Fruit fly (Drosophila melanogaster): ENCODE data around the gene RPA2.

RPA2 gene

dm6 chr2L:20883624-20884220, 42.2 kb downstream of the RPA2 start (continued):
- TF ChIP-seq grau (tag; optimal IDR thresholded peaks at IDR 0.05) = no peak
- no peak for TF ChIP-seq CG15073 (GFP tag; optimal IDR thresholded peaks at IDR 0.05)
- TF ChIP-seq CG9437 (GFP tag; optimal IDR thresholded peaks at IDR 0.05) = no peak
- TF ChIP-seq prd (optimal IDR thresholded peaks at IDR 0.05) = no peak
- no peak for TF ChIP-seq prd (GFP tag; IDR thresholded peaks at IDR 0.05)
- TF ChIP-seq otp (GFP tag; IDR thresholded peaks at IDR 0.05) = no peak
- no peak for TF ChIP-seq MESR4 (GFP tag; optimal IDR thresholded peaks at IDR 0.05)
- no peak for TF ChIP-seq inv (GFP tag; IDR thresholded peaks at IDR 0.05; ENCODE audit: partially characterized antibody)
- no peak for TF ChIP-seq CG32772 (GFP tag; IDR thresholded peaks at IDR 0.05)
- no peak for TF ChIP-seq Usf (GFP tag; optimal IDR thresholded peaks at IDR 0.05)
- no peak for TF ChIP-seq CG10147 (GFP tag; optimal IDR thresholded peaks at IDR 0.05)
- TF ChIP-seq lola (GFP tag; optimal IDR thresholded peaks at IDR 0.05) = no peak
- no peak for TF ChIP-seq CG9932 (GFP tag; IDR thresholded peaks at IDR 0.05)
- TF ChIP-seq NC2α (GFP tag; optimal IDR thresholded peaks at IDR 0.05) = no peak
- no peak for TF ChIP-seq CG8765 (GFP tag; IDR thresholded peaks at IDR 0.05)
- TF ChIP-seq wdn (GFP tag; IDR thresholded peaks at IDR 0.05) = 0 out of 2 replicates have a peak, but pooled peaks have one; percentile 7
- no peak for TF ChIP-seq CG8281 (tag; optimal IDR thresholded peaks at IDR 0.05)
- peak; percentile 0 for TF ChIP-seq CG15269 (tag; optimal IDR thresholded peaks at IDR 0.05)
- no peak for TF ChIP-seq gce (GFP tag; IDR thresholded peaks at IDR 0.05)
- no peak for TF ChIP-seq CG13424 (tag; optimal IDR thresholded peaks at IDR 0.05)
- TF ChIP-seq CG18599 (GFP tag; optimal IDR thresholded peaks at IDR 0.05) = peak; percentile 27
- no peak for TF ChIP-seq Hr51 (GFP tag; optimal IDR thresholded peaks at IDR 0.05)
- no peak for TF ChIP-seq CG3995 (GFP tag; optimal IDR thresholded peaks at IDR 0.05)
- TF ChIP-seq Doc2 (GFP tag; IDR thresholded peaks at IDR 0.05) = no peak
- TF ChIP-seq trem (tag; optimal IDR thresholded peaks at IDR 0.05) = no peak
- TF ChIP-seq CG4360 (GFP tag; IDR thresholded peaks at IDR 0.05) = peak; percentile 15; the same call in 1 of the 2 replicates
- TF ChIP-seq cad (GFP tag; optimal IDR thresholded peaks at IDR 0.05) = no peak
- no peak for TF ChIP-seq CG10267 (tag; optimal IDR thresholded peaks at IDR 0.05)
- TF ChIP-seq phol (tag; optimal IDR thresholded peaks at IDR 0.05) = no peak
- no peak for TF ChIP-seq CG18764 (GFP tag; optimal IDR thresholded peaks at IDR 0.05)
- no peak for TF ChIP-seq Lhr (GFP tag; optimal IDR thresholded peaks at IDR 0.05)
- TF ChIP-seq CG17359 (tag; optimal IDR thresholded peaks at IDR 0.05) = no peak
- TF ChIP-seq CG16779 (GFP tag; IDR thresholded peaks at IDR 0.05) = no peak
- no peak for TF ChIP-seq ATbp (GFP tag; optimal IDR thresholded peaks at IDR 0.05)
- peak; percentile 41 for TF ChIP-seq Ets65A (GFP tag)
- TF ChIP-seq NC2β (GFP tag; optimal IDR thresholded peaks at IDR 0.05) = no peak
- TF ChIP-seq ftz-f1 (GFP tag; optimal IDR thresholded peaks at IDR 0.05) = no peak
- TF ChIP-seq CG1832 (GFP tag; optimal IDR thresholded peaks at IDR 0.05) = no peak
- no peak for TF ChIP-seq CG30020 (tag; optimal IDR thresholded peaks at IDR 0.05)
- TF ChIP-seq ase (GFP tag; IDR thresholded peaks at IDR 0.05) = no peak
- no peak for TF ChIP-seq CG7372 (GFP tag; IDR thresholded peaks at IDR 0.05)
- TF ChIP-seq fd96Cb (tag; optimal IDR thresholded peaks at IDR 0.05) = no peak
- no peak for TF ChIP-seq Gsc (GFP tag; IDR thresholded peaks at IDR 0.05)
- TF ChIP-seq da (GFP tag; optimal IDR thresholded peaks at IDR 0.05) = no peak
- no peak for TF ChIP-seq odd (GFP tag; optimal IDR thresholded peaks at IDR 0.05)
- peak; percentile 91 for TF ChIP-seq mirr (GFP tag; optimal IDR thresholded peaks at IDR 0.05)
- no peak for TF ChIP-seq emc (GFP tag; optimal IDR thresholded peaks at IDR 0.05)
- peak; percentile 92 for TF ChIP-seq grn (GFP tag; optimal IDR thresholded peaks at IDR 0.05)
- TF ChIP-seq org-1 (GFP tag; optimal IDR thresholded peaks at IDR 0.05) = no peak
- TF ChIP-seq CG10321 (GFP tag; IDR thresholded peaks at IDR 0.05) = no peak
- TF ChIP-seq CG17568 (GFP tag; optimal IDR thresholded peaks at IDR 0.05) = no peak
- no peak for TF ChIP-seq Sin3A (optimal IDR thresholded peaks at IDR 0.05)
